Fruit fly (Drosophila melanogaster) whole organism, embryonic: Measurements from ENCODE around the gene ple.
A peak's percentile ranks its signal among the peaks of the same experiment; 100 is the strongest.

Experiments
- ATbp ChIP-seq: fragments of 200-800 bp; sonication (Bioruptor generic); optimal IDR thresholded peaks from 2 replicates; lab custom pipeline; 2017; ENCODE audit warnings: missing biosample characterization, mild to moderate bottlenecking, missing genetic modification characterization, missing genetic modification reagents
- Aef1 ChIP-seq: fragments of 200-800 bp; sonication (Bioruptor generic); IDR thresholded peaks from 3 replicates; pipeline ENCODE4 v1.3.6; 2022; ENCODE audit warnings: missing biosample characterization, missing genetic modification characterization
- Antp ChIP-seq: fragments of 200-800 bp; sonication (Bioruptor generic); optimal IDR thresholded peaks from 3 replicates; lab custom pipeline; 2016; ENCODE audit warnings: missing biosample characterization, missing genetic modification characterization
- B-H2 ChIP-seq: fragments of 200-800 bp; sonication (Bioruptor generic); optimal IDR thresholded peaks from 2 replicates; lab custom pipeline; 2018; ENCODE audit warnings: missing biosample characterization, mild to moderate bottlenecking, missing genetic modification characterization
- BEAF-32 ChIP-seq: fragments of 200-800 bp; sonication (Bioruptor generic); optimal IDR thresholded peaks from 3 replicates; lab custom pipeline; 2017; ENCODE audit warnings: missing biosample characterization, missing genetic modification characterization, mild to moderate bottlenecking, moderate library complexity, missing genetic modification reagents
- CG10431 ChIP-seq: fragments of 200-800 bp; sonication (Bioruptor generic); optimal IDR thresholded peaks from 3 replicates; lab custom pipeline; 2018; ENCODE audit warnings: missing biosample characterization, mild to moderate bottlenecking, missing genetic modification characterization
- CG11456 ChIP-seq: fragments of 200-800 bp; sonication (Bioruptor generic); IDR thresholded peaks from 3 replicates; pipeline ENCODE4 v1.3.6; 2022; ENCODE audit warnings: missing biosample characterization, missing genetic modification characterization
- CG12299 ChIP-seq: fragments of 200-800 bp; sonication (Bioruptor generic); optimal IDR thresholded peaks from 2 replicates; lab custom pipeline; 2018; ENCODE audit warnings: missing biosample characterization, mild to moderate bottlenecking, missing genetic modification characterization
- CG13296 ChIP-seq: fragments of 200-800 bp; sonication (Bioruptor generic); optimal IDR thresholded peaks from 3 replicates; lab custom pipeline; 2018; ENCODE audit warnings: missing biosample characterization, mild to moderate bottlenecking, missing genetic modification characterization
- CG13424 ChIP-seq: fragments of 200-800 bp; sonication (Bioruptor generic); optimal IDR thresholded peaks from 2 replicates; lab custom pipeline; 2019; ENCODE audit warnings: missing biosample characterization, mild to moderate bottlenecking, missing genetic modification characterization, moderate library complexity
- CG14441 ChIP-seq: fragments of 200-800 bp; sonication (Bioruptor generic); IDR thresholded peaks from 2 replicates; pipeline ENCODE4 v1.3.6; 2022; ENCODE audit warnings: missing biosample characterization, missing genetic modification characterization
- CG14710 ChIP-seq: fragments of 200-800 bp; sonication (Bioruptor generic); optimal IDR thresholded peaks from 3 replicates; lab custom pipeline; 2019; ENCODE audit warnings: missing biosample characterization, mild to moderate bottlenecking, missing genetic modification characterization, moderate library complexity
- CG17328 ChIP-seq: fragments of 200-800 bp; sonication (Bioruptor generic); IDR thresholded peaks from 2 replicates; pipeline ENCODE4 v1.3.6; 2022; ENCODE audit warnings: missing biosample characterization, missing genetic modification characterization
- CG17361 ChIP-seq: fragments of 200-800 bp; sonication (Bioruptor generic); IDR thresholded peaks from 3 replicates; pipeline ENCODE4 v1.3.6; 2022; ENCODE audit warnings: missing biosample characterization, missing genetic modification characterization
- CG3163 ChIP-seq: fragments of 200-800 bp; sonication (Bioruptor generic); optimal IDR thresholded peaks from 3 replicates; lab custom pipeline; 2016; ENCODE audit warnings: missing biosample characterization, missing genetic modification characterization
- CG33213 ChIP-seq: fragments of 200-800 bp; sonication (Bioruptor generic); optimal IDR thresholded peaks from 3 replicates; lab custom pipeline; 2016; ENCODE audit warnings: missing biosample characterization, missing genetic modification characterization
- CG4360 ChIP-seq: fragments of 200-800 bp; sonication (Bioruptor generic); IDR thresholded peaks from 2 replicates; pipeline ENCODE4 v1.3.6; 2022; ENCODE audit warnings: missing biosample characterization, missing genetic modification characterization
- CG4854 ChIP-seq: fragments of 200-800 bp; sonication (Bioruptor generic); optimal IDR thresholded peaks from 2 replicates; lab custom pipeline; 2016; ENCODE audit warnings: missing biosample characterization, missing genetic modification characterization, inconsistent platforms
- CG6175 ChIP-seq: fragments of 200-800 bp; sonication (Bioruptor generic); IDR thresholded peaks from 3 replicates; pipeline ENCODE4 v1.3.6; 2022; ENCODE audit warnings: missing biosample characterization, missing genetic modification characterization
- CG7271 ChIP-seq: fragments of 200-800 bp; sonication (Bioruptor generic); optimal IDR thresholded peaks from 2 replicates; lab custom pipeline; 2018; ENCODE audit warnings: missing biosample characterization, mild to moderate bottlenecking, missing genetic modification characterization, moderate library complexity
- CG9817 ChIP-seq: fragments of 200-800 bp; sonication (Bioruptor generic); optimal IDR thresholded peaks from 2 replicates; lab custom pipeline; 2018; ENCODE audit warnings: missing biosample characterization, mild to moderate bottlenecking, missing genetic modification characterization, moderate library complexity
- Camta ChIP-seq: fragments of 200-800 bp; sonication (Bioruptor generic); optimal IDR thresholded peaks from 2 replicates; lab custom pipeline; 2016; ENCODE audit warnings: missing biosample characterization, missing genetic modification characterization
- Chrac-16 ChIP-seq: fragments of 200-800 bp; sonication (Bioruptor generic); optimal IDR thresholded peaks from 3 replicates; lab custom pipeline; 2016; ENCODE audit warnings: missing biosample characterization, missing genetic modification characterization
- CoRest ChIP-seq: fragments of 200-800 bp; sonication (Bioruptor generic); optimal IDR thresholded peaks from 3 replicates; lab custom pipeline; 2018; ENCODE audit warnings: missing biosample characterization, mild to moderate bottlenecking, missing genetic modification characterization, moderate library complexity
- HLH4C ChIP-seq: fragments of 200-800 bp; sonication (Bioruptor generic); IDR thresholded peaks from 3 replicates; pipeline ENCODE4 v1.3.6; 2022; ENCODE audit warnings: missing biosample characterization, missing genetic modification characterization; ENCODE audit not compliant: partially characterized antibody
- HLH54F ChIP-seq: fragments of 200-800 bp; sonication (Bioruptor generic); optimal IDR thresholded peaks from 3 replicates; lab custom pipeline; 2016; ENCODE audit warnings: missing biosample characterization, missing genetic modification characterization
- Lim3 ChIP-seq: fragments of 200-800 bp; sonication (Bioruptor generic); IDR thresholded peaks from 2 replicates; pipeline ENCODE4 v1.3.6; 2022; ENCODE audit warnings: missing biosample characterization, missing genetic modification characterization
- Med ChIP-seq: fragments of 200-800 bp; sonication (Bioruptor generic); peaks from one replicate; lab custom pipeline; 2016; ENCODE audit warnings: missing biosample characterization, missing genetic modification characterization, mild to moderate bottlenecking, inconsistent platforms, moderate library complexity
- Scr ChIP-seq: fragments of 200-800 bp; sonication (Bioruptor generic); IDR thresholded peaks from 2 replicates; pipeline ENCODE4 v1.3.6; 2022; ENCODE audit warnings: missing biosample characterization, missing genetic modification characterization; ENCODE audit not compliant: partially characterized antibody
- Side ChIP-seq: fragments of 200-800 bp; sonication (Bioruptor generic); optimal IDR thresholded peaks from 2 replicates; lab custom pipeline; 2016; ENCODE audit warnings: missing biosample characterization, missing genetic modification characterization
- Sox100B ChIP-seq: fragments of 200-800 bp; sonication (Bioruptor generic); optimal IDR thresholded peaks from 3 replicates; lab custom pipeline; 2018; ENCODE audit warnings: missing biosample characterization, mild to moderate bottlenecking, missing genetic modification characterization
- YL-1 ChIP-seq: fragments of 200-800 bp; sonication (Bioruptor generic); optimal IDR thresholded peaks from 3 replicates; lab custom pipeline; 2017; ENCODE audit warnings: missing biosample characterization, mild to moderate bottlenecking, missing genetic modification characterization
- ab ChIP-seq: fragments of 200-800 bp; sonication (Bioruptor generic); optimal IDR thresholded peaks from 2 replicates; lab custom pipeline; 2016; ENCODE audit warnings: missing biosample characterization, missing genetic modification characterization
- aop ChIP-seq: fragments of 200-800 bp; sonication (Bioruptor generic); IDR thresholded peaks from 2 replicates; pipeline ENCODE4 v1.3.6; 2022; ENCODE audit warnings: missing biosample characterization, missing genetic modification characterization
- ash1 ChIP-seq: fragments of 200-800 bp; sonication (Bioruptor generic); optimal IDR thresholded peaks from 2 replicates; lab custom pipeline; 2018; ENCODE audit warnings: missing biosample characterization, mild to moderate bottlenecking, missing genetic modification characterization
- cas ChIP-seq: fragments of 200-800 bp; sonication (Bioruptor generic); IDR thresholded peaks from 2 replicates; pipeline ENCODE4 v1.3.6; 2022; ENCODE audit warnings: missing biosample characterization, missing genetic modification characterization
- caup ChIP-seq: fragments of 200-800 bp; sonication (Bioruptor generic); optimal IDR thresholded peaks from 3 replicates; lab custom pipeline; 2017; ENCODE audit warnings: missing biosample characterization, mild to moderate bottlenecking, missing genetic modification characterization, moderate library complexity; ENCODE audit not compliant: severe bottlenecking
- dm ChIP-seq: fragments of 200-800 bp; sonication (Bioruptor generic); optimal IDR thresholded peaks from 3 replicates; lab custom pipeline; 2016; ENCODE audit warnings: missing biosample characterization, missing genetic modification characterization
- her ChIP-seq: fragments of 200-800 bp; sonication (Bioruptor generic); optimal IDR thresholded peaks from 2 replicates; lab custom pipeline; 2016; ENCODE audit warnings: missing biosample characterization, missing genetic modification characterization
- insv ChIP-seq, 2 experiments: fragments of 200-800 bp; sonication (Bioruptor generic); optimal IDR thresholded peaks; 3 replicates each; lab custom pipeline; 2016 to 2018; ENCODE audit warnings: missing biosample characterization in 2 of 2, missing genetic modification characterization in 2 of 2
- ken ChIP-seq: fragments of 200-800 bp; sonication (Bioruptor generic); IDR thresholded peaks from 3 replicates; pipeline ENCODE4 v1.3.6; 2022; ENCODE audit warnings: missing biosample characterization, missing genetic modification characterization
- lbe ChIP-seq: fragments of 200-800 bp; sonication (Bioruptor generic); optimal IDR thresholded peaks from 2 replicates; lab custom pipeline; 2016; ENCODE audit warnings: missing biosample characterization, mild to moderate bottlenecking, missing genetic modification characterization
- nom ChIP-seq: fragments of 200-800 bp; sonication (Bioruptor generic); optimal IDR thresholded peaks from 2 replicates; lab custom pipeline; 2017; ENCODE audit warnings: missing biosample characterization, missing genetic modification characterization, mild to moderate bottlenecking, moderate library complexity, missing genetic modification reagents
- otp ChIP-seq: fragments of 200-800 bp; sonication (Bioruptor generic); IDR thresholded peaks from 3 replicates; pipeline ENCODE4, ENCODE4 v1.3.6; 2022; ENCODE audit warnings: missing biosample characterization, missing genetic modification characterization
- prd ChIP-seq, 3 experiments: fragments of >200 bp in 2 of 3; fragments of 200-800 bp in 1 of 3; sonication (Bioruptor generic) in 1 of 3; optimal IDR thresholded peaks in 2 of 3; IDR thresholded peaks in 1 of 3; 2 replicates in 2 of 3; 3 replicates in 1 of 3; pipeline versions ENCODE4 v1.3.6 to Lab custom; 2017 to 2022; ENCODE audit warnings: missing biosample characterization in 1 of 3, missing genetic modification characterization in 1 of 3
- sens-2 ChIP-seq: fragments of 200-800 bp; sonication (Bioruptor generic); IDR thresholded peaks from 2 replicates; pipeline ENCODE4 v1.3.6; 2022; ENCODE audit warnings: missing biosample characterization, missing genetic modification characterization
- stwl ChIP-seq: fragments of 200-800 bp; sonication (Bioruptor generic); optimal IDR thresholded peaks from 3 replicates; lab custom pipeline; 2018; ENCODE audit warnings: missing biosample characterization, mild to moderate bottlenecking, missing genetic modification characterization, moderate library complexity
- z ChIP-seq: fragments of 200-800 bp; sonication (Bioruptor generic); IDR thresholded peaks from 3 replicates; pipeline ENCODE4 v1.3.6; 2022; ENCODE audit warnings: missing biosample characterization, missing genetic modification characterization

ple gene

dm6 chr3L:6752278-6753096 lies 33.2 kb upstream of the ple start, which contains the start of the genes velo and Sbds (continued):
- TF ChIP-seq HLH54F (no peak), ken (GFP tag; lab: Robert Waterston, UW) (no peak), sens-2 (GFP tag; lab: Robert Waterston, UW) (0 out of 2 replicates have a peak, but pooled peaks have one; percentile 11), Side (GFP tag; lab: Kevin White, UChicago) (peak; percentile 29), lbe (GFP tag; lab: Kevin White, UChicago) (peak; percentile 26), CG4360 (peak; percentile 93), CG7271 (no peak), ash1 (GFP tag; lab: Kevin White, UChicago) (peak; percentile 17), CG3163 (no peak), Sox100B (GFP tag; lab: Kevin White, UChicago) (peak; percentile 63), nom (GFP tag; lab: Kevin White, UChicago) (no peak), Aef1 (GFP tag; lab: Robert Waterston, UW) (peak; percentile 75), cas (GFP tag; lab: Robert Waterston, UW) (no peak), B-H2 (peak; percentile 56), CG11456 (GFP tag; lab: Robert Waterston, UW) (peak; percentile 69; the same call in 2 of the 3 replicates), CG17328 (GFP tag; lab: Robert Waterston, UW) (peak; percentile 22; the same call in 1 of the 2 replicates), her (GFP tag; lab: Kevin White, UChicago) (peak; percentile 16), Scr (GFP tag; lab: Robert Waterston, UW) (peak; percentile 80), CG10431 (GFP tag; lab: Kevin White, UChicago) (peak; percentile 100), aop (GFP tag; lab: Robert Waterston, UW) (no peak), ATbp (GFP tag; lab: Kevin White, UChicago) (no peak), Chrac-16 (peak; percentile 12), ab (GFP tag; lab: Kevin White, UChicago) (no peak), CG13424 (tag; lab: Kevin White, UChicago) (peak; percentile 74), Lim3 (GFP tag; lab: Robert Waterston, UW) (no peak), CG6175 (GFP tag; lab: Robert Waterston, UW) (no peak), CoRest (tag; lab: Kevin White, UChicago) (peak; percentile 60), CG12299 (tag; lab: Kevin White, UChicago) (peak; percentile 22), BEAF-32 (GFP tag; lab: Kevin White, UChicago) (peak; percentile 72), z (no peak), otp (GFP tag; lab: Robert Waterston, UW) (peak; percentile 58; the same call in 1 of the 3 replicates), CG14441 (GFP tag; lab: Robert Waterston, UW) (0 out of 2 replicates have a peak, but pooled peaks have one; percentile 14), Med (GFP tag; lab: Kevin White, UChicago) (peak; percentile 85), dm (GFP tag; lab: Kevin White, UChicago) (peak; percentile 77), CG33213 (GFP tag; lab: Kevin White, UChicago) (peak; percentile 3), prd (optimal IDR thresholded peaks at IDR 0.05; lab: Kevin White, UChicago) (no peak), prd (GFP tag; IDR thresholded peaks at IDR 0.05; lab: Robert Waterston, UW) (peak; percentile 54; the same call in 2 of the 3 replicates), CG17361 (GFP tag; lab: Robert Waterston, UW) (0 out of 3 replicates have a peak, but pooled peaks have one; percentile 41), HLH4C (GFP tag; lab: Robert Waterston, UW) (peak; percentile 52; the same call in 2 of the 3 replicates), Antp (GFP tag; lab: Kevin White, UChicago) (peak; percentile 48), CG13296 (GFP tag; lab: Kevin White, UChicago) (peak; percentile 61), YL-1 (GFP tag; lab: Kevin White, UChicago) (peak; percentile 89), Camta (GFP tag; lab: Kevin White, UChicago) (peak; percentile 18), insv (GFP tag; optimal IDR thresholded peaks at IDR 0.05; lab: Kevin White, UChicago) (peak in 1 of 2 experiments; percentile 35), stwl (tag; lab: Kevin White, UChicago) (peak; percentile 60), CG4854 (GFP tag; lab: Kevin White, UChicago) (no peak), caup (GFP tag; lab: Kevin White, UChicago) (peak; percentile 40), CG14710 (tag; lab: Kevin White, UChicago) (peak; percentile 43), CG9817 (tag; lab: Kevin White, UChicago) (peak; percentile 52)
